Fruit fly (Drosophila melanogaster) whole organism, prepupa: ENCODE results near the gene CG13884.
A peak's percentile ranks its signal among the peaks of the same experiment; 100 is the strongest.

Experiments used
- CG10631 ChIP-seq: fragments of 200-800 bp; sonication (Bioruptor generic); optimal IDR thresholded peaks from 2 replicates; lab custom pipeline; 2016; ENCODE audit warnings: missing biosample characterization, missing genetic modification characterization
- CG10669 ChIP-seq: fragments of 200-800 bp; sonication (Bioruptor generic); optimal IDR thresholded peaks from 3 replicates; lab custom pipeline; 2018; ENCODE audit warnings: missing biosample characterization, mild to moderate bottlenecking, missing genetic modification characterization, moderate library complexity
- CG11294 ChIP-seq: fragments of 200-800 bp; sonication (Bioruptor generic); IDR thresholded peaks from 2 replicates; pipeline ENCODE4 v1.3.6; 2022; ENCODE audit warnings: missing biosample characterization, missing genetic modification characterization
- CG11902 ChIP-seq: fragments of 200-800 bp; sonication (Bioruptor generic); optimal IDR thresholded peaks from 3 replicates; lab custom pipeline; 2016; ENCODE audit warnings: missing biosample characterization, missing genetic modification characterization
- CG15336 ChIP-seq: fragments of 200-800 bp; sonication (Bioruptor generic); IDR thresholded peaks from 2 replicates; pipeline ENCODE4 v1.3.6; 2022; ENCODE audit warnings: missing biosample characterization, missing genetic modification characterization
- CG1621 ChIP-seq: fragments of 200-800 bp; sonication (Bioruptor generic); optimal IDR thresholded peaks from 3 replicates; lab custom pipeline; 2018; ENCODE audit warnings: missing biosample characterization, mild to moderate bottlenecking, missing genetic modification characterization
- CG16779 ChIP-seq: fragments of 200-800 bp; sonication (Bioruptor generic); optimal IDR thresholded peaks from 3 replicates; lab custom pipeline; 2017; ENCODE audit warnings: missing biosample characterization, mild to moderate bottlenecking, missing genetic modification characterization
- CG3032 ChIP-seq: fragments of 200-800 bp; optimal IDR thresholded peaks from 2 replicates; lab custom pipeline; 2019; ENCODE audit warnings: missing biosample characterization, mild to moderate bottlenecking, missing genetic modification characterization, moderate library complexity
- CG31627 ChIP-seq: fragments of 200-800 bp; sonication (Bioruptor generic); optimal IDR thresholded peaks from 3 replicates; lab custom pipeline; 2016; ENCODE audit warnings: missing biosample characterization, missing genetic modification characterization
- CG32006 ChIP-seq: fragments of 200-800 bp; sonication (Bioruptor generic); optimal IDR thresholded peaks from 3 replicates; lab custom pipeline; 2017; ENCODE audit warnings: missing biosample characterization, mild to moderate bottlenecking, missing genetic modification characterization
- CG34406 ChIP-seq: fragments of 200-800 bp; sonication (Bioruptor generic); optimal IDR thresholded peaks from 3 replicates; lab custom pipeline; 2016; ENCODE audit warnings: missing biosample characterization, missing genetic modification characterization
- CG3919 ChIP-seq: fragments of 200-800 bp; sonication (Bioruptor generic); optimal IDR thresholded peaks from 3 replicates; lab custom pipeline; 2016; ENCODE audit warnings: missing biosample characterization, missing genetic modification characterization
- CG4318 ChIP-seq: fragments of 200-800 bp; sonication (Bioruptor generic); optimal IDR thresholded peaks from 3 replicates; lab custom pipeline; 2017; ENCODE audit warnings: missing biosample characterization, mild to moderate bottlenecking, missing genetic modification characterization
- CG6163 ChIP-seq: fragments of 200-800 bp; sonication (Bioruptor generic); IDR thresholded peaks from 3 replicates; pipeline ENCODE4 v1.3.6; 2022; ENCODE audit warnings: missing biosample characterization, missing genetic modification characterization
- CG6276 ChIP-seq: fragments of 200-800 bp; sonication (Bioruptor generic); optimal IDR thresholded peaks from 2 replicates; lab custom pipeline; 2017; ENCODE audit warnings: missing biosample characterization, mild to moderate bottlenecking, missing genetic modification characterization
- CG6792 ChIP-seq: fragments of 200-800 bp; sonication (Bioruptor generic); optimal IDR thresholded peaks from 3 replicates; lab custom pipeline; 2016; ENCODE audit warnings: missing biosample characterization, missing genetic modification characterization
- CG6808 ChIP-seq: fragments of 200-800 bp; sonication (Bioruptor generic); optimal IDR thresholded peaks from 3 replicates; lab custom pipeline; 2017; ENCODE audit warnings: missing biosample characterization, missing genetic modification characterization, mild to moderate bottlenecking, moderate library complexity, missing genetic modification reagents
- CG6854 ChIP-seq: fragments of 200-800 bp; sonication (Bioruptor generic); optimal IDR thresholded peaks from 2 replicates; lab custom pipeline; 2017; ENCODE audit warnings: missing biosample characterization, mild to moderate bottlenecking, missing genetic modification characterization
- CG8119 ChIP-seq: fragments of 200-800 bp; sonication (Bioruptor generic); IDR thresholded peaks from 3 replicates; pipeline ENCODE4 v1.3.6; 2022; ENCODE audit warnings: missing biosample characterization, missing genetic modification characterization
- CG9139 ChIP-seq: fragments of 200-800 bp; sonication (Bioruptor generic); optimal IDR thresholded peaks from 3 replicates; lab custom pipeline; 2017; ENCODE audit warnings: missing biosample characterization, mild to moderate bottlenecking, missing genetic modification characterization
- Eip78C ChIP-seq: fragments of 200-800 bp; sonication (Bioruptor generic); peaks from one replicate; lab custom pipeline; 2016; ENCODE audit warnings: missing biosample characterization, missing genetic modification characterization
- Eip93F ChIP-seq: fragments of 200-800 bp; sonication (Bioruptor generic); optimal IDR thresholded peaks from 2 replicates; lab custom pipeline; 2016; ENCODE audit warnings: missing biosample characterization, mild to moderate bottlenecking, missing genetic modification characterization
- Ets21C ChIP-seq: fragments of 200-800 bp; sonication (Bioruptor generic); optimal IDR thresholded peaks from 3 replicates; lab custom pipeline; 2016; ENCODE audit warnings: missing biosample characterization, missing genetic modification characterization
- Ets96B ChIP-seq: fragments of 200-800 bp; optimal IDR thresholded peaks from 2 replicates; lab custom pipeline; 2019; ENCODE audit warnings: missing biosample characterization, mild to moderate bottlenecking, missing genetic modification characterization, moderate library complexity
- Gug ChIP-seq: fragments of 200-800 bp; sonication (Bioruptor generic); IDR thresholded peaks from 2 replicates; pipeline ENCODE4 v1.3.6; 2022; ENCODE audit warnings: missing biosample characterization, missing genetic modification characterization
- Hr38 ChIP-seq: sonication (Bioruptor generic); optimal IDR thresholded peaks from 2 replicates; lab custom pipeline; 2016; ENCODE audit warnings: missing biosample characterization, missing genetic modification characterization
- Hr4 ChIP-seq: fragments of 200-800 bp; sonication (Bioruptor generic); optimal IDR thresholded peaks from 3 replicates; lab custom pipeline; 2016; ENCODE audit warnings: missing biosample characterization, missing genetic modification characterization
- Met ChIP-seq: fragments of 200-800 bp; sonication (Bioruptor generic); optimal IDR thresholded peaks from 3 replicates; lab custom pipeline; 2016; ENCODE audit warnings: missing biosample characterization, missing genetic modification characterization
- OdsH ChIP-seq: fragments of 200-800 bp; sonication (Bioruptor generic); optimal IDR thresholded peaks from 3 replicates; lab custom pipeline; 2016; ENCODE audit warnings: missing biosample characterization, missing genetic modification characterization
- Sox102F ChIP-seq: fragments of 200-800 bp; sonication (Bioruptor generic); optimal IDR thresholded peaks from 2 replicates; lab custom pipeline; 2016; ENCODE audit warnings: missing biosample characterization, mild to moderate bottlenecking, missing genetic modification characterization
- Sox14 ChIP-seq: fragments of 200-800 bp; sonication (Bioruptor generic); optimal IDR thresholded peaks from 3 replicates; lab custom pipeline; 2016; ENCODE audit warnings: missing biosample characterization, missing genetic modification characterization
- Sox15 ChIP-seq: fragments of 200-800 bp; sonication (Bioruptor generic); optimal IDR thresholded peaks from 3 replicates; lab custom pipeline; 2016; ENCODE audit warnings: missing biosample characterization, missing genetic modification characterization
- achi ChIP-seq: fragments of 200-800 bp; sonication (Bioruptor generic); optimal IDR thresholded peaks from 3 replicates; lab custom pipeline; 2016; ENCODE audit warnings: missing biosample characterization, missing genetic modification characterization
- dac ChIP-seq: fragments of 200-800 bp; sonication (Bioruptor generic); optimal IDR thresholded peaks from 2 replicates; lab custom pipeline; 2017; ENCODE audit warnings: missing biosample characterization, mild to moderate bottlenecking, missing genetic modification characterization
- dsx ChIP-seq: fragments of 200-800 bp; optimal IDR thresholded peaks from 3 replicates; lab custom pipeline; 2019; ENCODE audit warnings: missing biosample characterization, mild to moderate bottlenecking, missing genetic modification characterization, moderate library complexity; ENCODE audit not compliant: poor library complexity, severe bottlenecking
- esn ChIP-seq: fragments of 200-800 bp; sonication (Bioruptor generic); optimal IDR thresholded peaks from 2 replicates; lab custom pipeline; 2016; ENCODE audit warnings: missing biosample characterization, mild to moderate bottlenecking, missing genetic modification characterization, moderate library complexity
- fd59A ChIP-seq: fragments of 200-800 bp; sonication (Bioruptor generic); optimal IDR thresholded peaks from 2 replicates; lab custom pipeline; 2017; ENCODE audit warnings: missing biosample characterization, mild to moderate bottlenecking, missing genetic modification characterization, missing genetic modification reagents
- fkh ChIP-seq: fragments of 200-800 bp; sonication (Bioruptor generic); optimal IDR thresholded peaks from 3 replicates; lab custom pipeline; 2017; ENCODE audit warnings: missing biosample characterization, mild to moderate bottlenecking, missing genetic modification characterization, moderate library complexity
- lz ChIP-seq: fragments of 200-800 bp; sonication (Bioruptor generic); optimal IDR thresholded peaks from 3 replicates; lab custom pipeline; 2016; ENCODE audit warnings: missing biosample characterization, missing genetic modification characterization
- pdm3 ChIP-seq: fragments of 200-800 bp; sonication (Bioruptor generic); optimal IDR thresholded peaks from 3 replicates; lab custom pipeline; 2016; ENCODE audit warnings: missing biosample characterization, missing genetic modification characterization
- spab ChIP-seq: fragments of 200-800 bp; sonication (Bioruptor generic); optimal IDR thresholded peaks from 2 replicates; lab custom pipeline; 2017; ENCODE audit warnings: missing biosample characterization, mild to moderate bottlenecking, missing genetic modification characterization, missing genetic modification reagents
- ss ChIP-seq, 2 experiments: fragments of 200-800 bp; sonication (Bioruptor generic); optimal IDR thresholded peaks; 2 replicates in 1 of 2; 3 replicates in 1 of 2; lab custom pipeline; 2017 to 2018; ENCODE audit warnings: mild to moderate bottlenecking in 2 of 2, missing biosample characterization in 2 of 2, missing genetic modification characterization in 2 of 2, moderate library complexity in 1 of 2
- svp ChIP-seq: fragments of 200-800 bp; sonication (Bioruptor generic); peaks from one replicate; lab custom pipeline; 2016; ENCODE audit warnings: missing biosample characterization, missing genetic modification characterization
- topi ChIP-seq: fragments of 200-800 bp; sonication (Bioruptor generic); optimal IDR thresholded peaks from 3 replicates; lab custom pipeline; 2016; ENCODE audit warnings: missing biosample characterization, missing genetic modification characterization
- vri ChIP-seq: fragments of 200-800 bp; sonication (Bioruptor generic); optimal IDR thresholded peaks from 3 replicates; lab custom pipeline; 2016; ENCODE audit warnings: missing biosample characterization, mild to moderate bottlenecking, missing genetic modification characterization

CG13884 gene

dm6 chr3L:392622-393159 is 26.5 kb upstream of the CG13884 start, which contains the start of gene trh:
trh (minus strand) TSS chr3L:392633.
- TF ChIP-seq Eip78C (GFP tag; lab: Kevin White, UChicago) (peak; percentile 18), Sox102F (GFP tag; lab: Kevin White, UChicago) (peak; percentile 9), Ets96B (tag; lab: Kevin White, UChicago) (no peak)

dm6 chr3L:390194-390593 is 24.0 kb upstream of the CG13884 start:
- TF ChIP-seq CG34406 (GFP tag; lab: Kevin White, UChicago) (no peak), Hr4 (GFP tag; lab: Kevin White, UChicago) (no peak), CG1621 (tag; lab: Kevin White, UChicago) (no peak), CG6808 (peak; percentile 18), ss (GFP tag; optimal IDR thresholded peaks at IDR 0.05; lab: Kevin White, UChicago) (peak in 1 of 2 experiments; percentile 8), Eip78C (GFP tag; lab: Kevin White, UChicago) (peak; percentile 64), svp (GFP tag; lab: Kevin White, UChicago) (peak; percentile 66), CG6163 (no peak), dsx (GFP tag; lab: Kevin White, UChicago) (peak; percentile 23), CG9139 (no peak), CG6854 (GFP tag; lab: Kevin White, UChicago) (no peak), esn (GFP tag; lab: Kevin White, UChicago) (peak; percentile 2), CG3032 (peak; percentile 22), CG6276 (no peak), Met (GFP tag; lab: Kevin White, UChicago) (peak; percentile 2), topi (peak; percentile 27), OdsH (no peak)
- TF ChIP-seq, all 60 proteins: peak for 9

dm6 chr3L:388094-388493 is 21.9 kb upstream of the CG13884 start:
- no peak for TF ChIP-seq CG8119
- TF ChIP-seq Met (GFP tag; lab: Kevin White, UChicago), result peak; percentile 65
- TF ChIP-seq CG6854 (GFP tag; lab: Kevin White, UChicago), result no peak
- TF ChIP-seq Sox15 (GFP tag; lab: Kevin White, UChicago), result no peak
- TF ChIP-seq CG15336 (GFP tag; lab: Robert Waterston, UW), result peak; percentile 36
- TF ChIP-seq Ets96B (tag; lab: Kevin White, UChicago), result peak; percentile 57
- TF ChIP-seq lz, result peak; percentile 66
- TF ChIP-seq CG11902 (GFP tag; lab: Kevin White, UChicago), result peak; percentile 36
- peak; percentile 73 for TF ChIP-seq topi
- TF ChIP-seq Ets21C, result peak; percentile 40
- TF ChIP-seq CG6808, result peak; percentile 26
- no peak for TF ChIP-seq fkh (GFP tag; lab: Kevin White, UChicago)
- TF ChIP-seq Sox102F (GFP tag; lab: Kevin White, UChicago), result peak; percentile 55
- peak; percentile 51 for TF ChIP-seq OdsH
- TF ChIP-seq CG9139, result no peak
- TF ChIP-seq Sox14 (GFP tag; lab: Kevin White, UChicago), result peak; percentile 59
- peak; percentile 3 for TF ChIP-seq Hr4 (GFP tag; lab: Kevin White, UChicago)
- peak; percentile 90 for TF ChIP-seq Eip78C (GFP tag; lab: Kevin White, UChicago)
- TF ChIP-seq fd59A (GFP tag; lab: Kevin White, UChicago), result peak; percentile 13
- TF ChIP-seq CG32006 (GFP tag; lab: Kevin White, UChicago), result peak; percentile 28
- TF ChIP-seq pdm3 (GFP tag; lab: Kevin White, UChicago), result peak; percentile 55
- peak; percentile 35 for TF ChIP-seq CG34406 (GFP tag; lab: Kevin White, UChicago)
- peak; percentile 29 for TF ChIP-seq CG3032
- peak; percentile 51 for TF ChIP-seq spab (GFP tag; lab: Kevin White, UChicago)
- peak; percentile 57 for TF ChIP-seq achi
- TF ChIP-seq CG3919 (GFP tag; lab: Kevin White, UChicago), result peak; percentile 73
- TF ChIP-seq vri (GFP tag; lab: Kevin White, UChicago), result peak; percentile 51
- no peak for TF ChIP-seq Hr38 (GFP tag; lab: Kevin White, UChicago)
- TF ChIP-seq CG4318 (GFP tag; lab: Kevin White, UChicago), result no peak
- no peak for TF ChIP-seq CG16779
- TF ChIP-seq esn (GFP tag; lab: Kevin White, UChicago), result peak; percentile 72
- TF ChIP-seq Gug (GFP tag; lab: Robert Waterston, UW), result 0 out of 2 replicates have a peak, but pooled peaks have one; percentile 20
- TF ChIP-seq CG6792 (GFP tag; lab: Kevin White, UChicago), result peak; percentile 50
- TF ChIP-seq CG11294 (GFP tag; lab: Robert Waterston, UW), result no peak
- peak in 1 of 2 experiments; percentile 25 for TF ChIP-seq ss (GFP tag; optimal IDR thresholded peaks at IDR 0.05; lab: Kevin White, UChicago)
- no peak for TF ChIP-seq CG6276
- peak; percentile 1 for TF ChIP-seq Eip93F (GFP tag; lab: Kevin White, UChicago)
- TF ChIP-seq dac (GFP tag; lab: Kevin White, UChicago), result no peak
- TF ChIP-seq CG31627 (GFP tag; lab: Kevin White, UChicago), result peak; percentile 69
- peak; percentile 45 for TF ChIP-seq CG10669 (GFP tag; lab: Kevin White, UChicago)
- TF ChIP-seq CG10631 (GFP tag; lab: Kevin White, UChicago), result peak; percentile 51
